Worm (Caenorhabditis elegans) whole organism, midembryonic: Measurements from ENCODE around the gene T07E3.2.

ENCODE experiments used
- T22C8.4 ChIP-seq: fragments of 200-800 bp; sonication (Bioruptor generic); IDR thresholded peaks from 2 replicates; pipeline ENCODE4 v1.3.6; 2022; ENCODE audit warnings: missing genetic modification characterization, missing compliant biosample characterization
- cog-1 ChIP-seq: sonication (generic microtip); optimal IDR thresholded peaks from 2 replicates; lab custom pipeline; 2016; ENCODE audit warnings: missing genetic modification characterization, missing compliant biosample characterization
- flt-1 ChIP-seq: fragments of 200-800 bp; sonication (Bioruptor generic); IDR thresholded peaks from 2 replicates; pipeline ENCODE4 v1.3.6; 2022; ENCODE audit warnings: missing genetic modification characterization, missing compliant biosample characterization
- klf-2 ChIP-seq: fragments of 200-800 bp; sonication (Bioruptor generic); conservative IDR thresholded peaks from 2 replicates; pipeline ENCODE4 v1.3.6; 2022; ENCODE audit warnings: missing genetic modification reagents, missing genetic modification characterization, missing compliant biosample characterization
- med-1 ChIP-seq: sonication (generic microtip); optimal IDR thresholded peaks from 2 replicates; lab custom pipeline; 2017; ENCODE audit warnings: missing genetic modification characterization, mild to moderate bottlenecking, missing compliant biosample characterization, antibody characterized with exemption, missing genetic modification reagents; ENCODE audit not compliant: insufficient read depth
- ref-1 ChIP-seq: fragments of 200-800 bp; sonication (Bioruptor generic); conservative IDR thresholded peaks from 2 replicates; pipeline ENCODE4 v1.3.6; 2022; ENCODE audit warnings: missing genetic modification reagents, missing genetic modification characterization, missing compliant biosample characterization
- tab-1 ChIP-seq: fragments of 200-800 bp; sonication (Bioruptor generic); IDR thresholded peaks from 2 replicates; pipeline ENCODE4 v1.3.6; 2022; ENCODE audit warnings: missing genetic modification characterization, missing compliant biosample characterization
- ztf-23 ChIP-seq: fragments of 200-800 bp; sonication (Bioruptor generic); IDR thresholded peaks from 2 replicates; pipeline ENCODE4 v1.3.6; 2022; ENCODE audit warnings: missing genetic modification reagents, missing genetic modification characterization, missing compliant biosample characterization
- ztf-29 ChIP-seq: fragments of 200-800 bp; sonication (Bioruptor generic); IDR thresholded peaks from 2 replicates; pipeline ENCODE4 v1.3.6; 2022; ENCODE audit warnings: missing genetic modification reagents, missing genetic modification characterization, missing compliant biosample characterization

T07E3.2 gene

ce11 chrIII:6872534-6873150 is 33.9 kb upstream of the T07E3.2 start, which contains the start of gene K04C2.3:
TSS of gene K04C2.3 (plus strand) at chrIII:6873089.
- no peak for TF ChIP-seq tab-1 (GFP tag; lab: Robert Waterston, UW)
- no peak for TF ChIP-seq cog-1 (tag; lab: Kevin White, UChicago)
- no peak for TF ChIP-seq T22C8.4
- TF ChIP-seq klf-2 (GFP tag; lab: Robert Waterston, UW), result no peak
- TF ChIP-seq med-1 (GFP tag; lab: Kevin White, UChicago), result no peak
- no peak for TF ChIP-seq ztf-23 (GFP tag; lab: Robert Waterston, UW)
- no peak for TF ChIP-seq ztf-29
- TF ChIP-seq flt-1 (GFP tag; lab: Robert Waterston, UW), result no peak
- TF ChIP-seq ref-1 (GFP tag; lab: Robert Waterston, UW), result no peak

ce11 chrIII:6873724-6874123 is 32.8 kb upstream of the T07E3.2 start:
- TF ChIP-seq flt-1 (GFP tag; lab: Robert Waterston, UW), result no peak
- TF ChIP-seq klf-2 (GFP tag; lab: Robert Waterston, UW), result no peak
- no peak for TF ChIP-seq T22C8.4
- no peak for TF ChIP-seq ztf-29
- no peak for TF ChIP-seq cog-1 (tag; lab: Kevin White, UChicago)
- no peak for TF ChIP-seq med-1 (GFP tag; lab: Kevin White, UChicago)
- no peak for TF ChIP-seq ref-1 (GFP tag; lab: Robert Waterston, UW)
- TF ChIP-seq ztf-23 (GFP tag; lab: Robert Waterston, UW), result no peak
- TF ChIP-seq tab-1 (GFP tag; lab: Robert Waterston, UW), result no peak

- no peak for TF ChIP-seq cog-1 (tag; lab: Kevin White, UChicago)
- TF ChIP-seq flt-1 (GFP tag; lab: Robert Waterston, UW), result no peak
- TF ChIP-seq tab-1 (GFP tag; lab: Robert Waterston, UW), result no peak
- TF ChIP-seq ztf-23 (GFP tag; lab: Robert Waterston, UW), result no peak
- no peak for TF ChIP-seq ref-1 (GFP tag; lab: Robert Waterston, UW)
- no peak for TF ChIP-seq klf-2 (GFP tag; lab: Robert Waterston, UW)
- TF ChIP-seq med-1 (GFP tag; lab: Kevin White, UChicago), result no peak
- TF ChIP-seq T22C8.4, result no peak
- no peak for TF ChIP-seq ztf-29
Measured at ce11 chrIII:6880797-6881196, 25.7 kb upstream of the T07E3.2 start, which contains the start of gene K04C2.7. TSS of gene K04C2.7 (plus strand) at chrIII:6881097.

- TF ChIP-seq ztf-29 (no peak), med-1 (GFP tag; lab: Kevin White, UChicago) (no peak), T22C8.4 (no peak), cog-1 (tag; lab: Kevin White, UChicago) (no peak)
Measured at ce11 chrIII:6881745-6882144, 24.8 kb upstream of the T07E3.2 start.

- TF ChIP-seq ztf-29 (no peak), ztf-23 (GFP tag; lab: Robert Waterston, UW) (no peak), ref-1 (GFP tag; lab: Robert Waterston, UW) (no peak), klf-2 (GFP tag; lab: Robert Waterston, UW) (no peak), tab-1 (GFP tag; lab: Robert Waterston, UW) (no peak), flt-1 (GFP tag; lab: Robert Waterston, UW) (no peak), cog-1 (tag; lab: Kevin White, UChicago) (no peak), med-1 (GFP tag; lab: Kevin White, UChicago) (no peak), T22C8.4 (no peak)
Measured at ce11 chrIII:6884203-6884602, 22.3 kb upstream of the T07E3.2 start, which contains the start of gene med-2. TSS of gene med-2 (plus strand) at chrIII:6884503.

ce11 chrIII:6885889-6886288 is 20.6 kb upstream of the T07E3.2 start:
- TF ChIP-seq ztf-23 (GFP tag; lab: Robert Waterston, UW) (no peak), flt-1 (GFP tag; lab: Robert Waterston, UW) (no peak), tab-1 (GFP tag; lab: Robert Waterston, UW) (no peak), ref-1 (GFP tag; lab: Robert Waterston, UW) (no peak), ztf-29 (no peak), klf-2 (GFP tag; lab: Robert Waterston, UW) (no peak), cog-1 (tag; lab: Kevin White, UChicago) (no peak)

ce11 chrIII:6887574-6887973 is 18.9 kb upstream of the T07E3.2 start:
- TF ChIP-seq cog-1 (tag; lab: Kevin White, UChicago), result peak; percentile 67
- peak; percentile 82 for TF ChIP-seq ztf-29
- TF ChIP-seq ref-1 (GFP tag; lab: Robert Waterston, UW), result peak; percentile 77
- peak; percentile 84 for TF ChIP-seq T22C8.4
- peak; percentile 38 for TF ChIP-seq med-1 (GFP tag; lab: Kevin White, UChicago)
- TF ChIP-seq ztf-23 (GFP tag; lab: Robert Waterston, UW), result peak; percentile 87
- peak; percentile 89 for TF ChIP-seq tab-1 (GFP tag; lab: Robert Waterston, UW)
- peak; percentile 88 for TF ChIP-seq klf-2 (GFP tag; lab: Robert Waterston, UW)
- peak; percentile 93 for TF ChIP-seq flt-1 (GFP tag; lab: Robert Waterston, UW)

- no peak for TF ChIP-seq ref-1 (GFP tag; lab: Robert Waterston, UW)
- TF ChIP-seq med-1 (GFP tag; lab: Kevin White, UChicago), result no peak
- no peak for TF ChIP-seq ztf-29
- peak; percentile 60; the same call in 1 of the 2 replicates for TF ChIP-seq tab-1 (GFP tag; lab: Robert Waterston, UW)
- no peak for TF ChIP-seq T22C8.4
- peak; percentile 64; the same call in 1 of the 2 replicates for TF ChIP-seq klf-2 (GFP tag; lab: Robert Waterston, UW)
- 0 out of 2 replicates have a peak, but pooled peaks have one; percentile 39 for TF ChIP-seq flt-1 (GFP tag; lab: Robert Waterston, UW)
- TF ChIP-seq ztf-23 (GFP tag; lab: Robert Waterston, UW), result 0 out of 2 replicates have a peak, but pooled peaks have one; percentile 65
Measured at ce11 chrIII:6888497-6888896, 18.0 kb upstream of the T07E3.2 start.
